Worm (Caenorhabditis elegans): Measurements from ENCODE around the gene gln-6.

Gene gln-6

ce11 chrIV:9709205-9709604 lies 31.5 kb downstream of the gln-6 start, which contains the start of gene ant-1.3:
ant-1.3 (minus strand) TSS chrIV:9709305.
- TF ChIP-seq ceh-6 (GFP tag; optimal IDR thresholded peaks at IDR 0.05): no peak
- TF ChIP-seq pag-3 (tag; optimal IDR thresholded peaks at IDR 0.05; ENCODE audit: borderline replicate concordance): no peak
- TF ChIP-seq lin-11 (tag; optimal IDR thresholded peaks at IDR 0.05): no peak
- no peak for TF ChIP-seq fkh-6 (tag; optimal IDR thresholded peaks at IDR 0.05)
- no peak for TF ChIP-seq ceh-48 (tag; optimal IDR thresholded peaks at IDR 0.05)
- no peak for TF ChIP-seq hlh-6 (tag; optimal IDR thresholded peaks at IDR 0.05)
- no peak for TF ChIP-seq madf-2 (tag; optimal IDR thresholded peaks at IDR 0.05)
- TF ChIP-seq rnt-1 (tag; optimal IDR thresholded peaks at IDR 0.05): no peak
- no peak for TF ChIP-seq dmd-4 (tag; optimal IDR thresholded peaks at IDR 0.05; ENCODE audit: borderline replicate concordance)
- TF ChIP-seq pat-9 (tag; optimal IDR thresholded peaks at IDR 0.05): no peak
- TF ChIP-seq T23F11.4 (GFP tag; optimal IDR thresholded peaks at IDR 0.05): no peak
- TF ChIP-seq nhr-232 (tag; optimal IDR thresholded peaks at IDR 0.05): no peak
- TF ChIP-seq Y22D7AL.16 (tag; optimal IDR thresholded peaks at IDR 0.05): no peak
- TF ChIP-seq ceh-34 (tag; optimal IDR thresholded peaks at IDR 0.05): no peak
- TF ChIP-seq ceh-2 (tag; optimal IDR thresholded peaks at IDR 0.05): no peak
- no peak for TF ChIP-seq pha-4 (tag; optimal IDR thresholded peaks at IDR 0.05)
- TF ChIP-seq odd-2 (tag; optimal IDR thresholded peaks at IDR 0.05): no peak
- no peak for TF ChIP-seq K09A11.1 (tag; optimal IDR thresholded peaks at IDR 0.05; ENCODE audit: insufficient read depth)

- no peak for TF ChIP-seq elt-2 (tag; optimal IDR thresholded peaks at IDR 0.05)
- TF ChIP-seq nfya-1 (tag; optimal IDR thresholded peaks at IDR 0.05): peak; percentile 10
- TF ChIP-seq unc-42 (tag; optimal IDR thresholded peaks at IDR 0.05): peak; percentile 11
Measured at ce11 chrIV:9706704-9707197, 34.0 kb downstream of the gln-6 start, which contains the start of the genes dcaf-1 and dph-3. dcaf-1 (minus strand) TSS chrIV:9706723. dph-3 (plus strand) TSS chrIV:9707147.

ce11 chrIV:9699062-9699461 lies 41.6 kb downstream of the gln-6 start:
- TF ChIP-seq ceh-14 (tag; optimal IDR thresholded peaks at IDR 0.05) (no peak), pqm-1 (tag; optimal IDR thresholded peaks at IDR 0.05) (no peak)

DNA sequence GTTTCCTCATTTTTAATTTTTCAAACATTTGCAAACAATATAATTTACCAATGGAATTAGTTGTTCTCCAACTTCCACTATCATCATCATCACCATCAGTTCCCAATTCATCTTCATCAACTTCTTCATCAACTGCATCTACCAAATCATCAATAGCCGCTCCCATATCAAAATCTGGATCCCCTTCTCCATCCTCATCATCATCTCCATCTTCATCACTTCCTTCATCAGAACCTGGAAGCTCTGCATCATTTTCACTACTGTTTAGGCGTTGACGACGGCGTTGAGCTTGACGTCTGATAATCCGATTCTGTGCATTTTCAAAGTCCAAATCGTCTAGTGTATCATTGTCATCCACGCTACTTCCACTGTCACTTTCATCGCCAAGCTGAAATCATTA lies 42.8 kb downstream of the gln-6 start:
- TF ChIP-seq lim-6 (tag; optimal IDR thresholded peaks at IDR 0.05) (no peak), pax-1 (tag; optimal IDR thresholded peaks at IDR 0.05) (no peak), ceh-19 (GFP tag; optimal IDR thresholded peaks at IDR 0.05) (no peak), hlh-15 (tag; optimal IDR thresholded peaks at IDR 0.05) (no peak), fax-1 (tag; optimal IDR thresholded peaks at IDR 0.05) (no peak), ceh-9 (tag; optimal IDR thresholded peaks at IDR 0.05) (no peak), fkh-6 (tag; optimal IDR thresholded peaks at IDR 0.05) (no peak), ceh-24 (tag; optimal IDR thresholded peaks at IDR 0.05) (no peak), lin-11 (tag; optimal IDR thresholded peaks at IDR 0.05) (no peak), C08G9.2 (tag; optimal IDR thresholded peaks at IDR 0.05) (no peak), ama-1 (optimal IDR thresholded peaks at IDR 0.05) (no peak), ceh-30 (tag; optimal IDR thresholded peaks at IDR 0.05) (no peak), fkh-10 (GFP tag; optimal IDR thresholded peaks at IDR 0.05) (no peak), ceh-48 (tag; optimal IDR thresholded peaks at IDR 0.05) (no peak), ceh-2 (tag; optimal IDR thresholded peaks at IDR 0.05) (no peak), nhr-11 (tag; optimal IDR thresholded peaks at IDR 0.05) (no peak), mec-3 (tag; optimal IDR thresholded peaks at IDR 0.05; ENCODE audit: borderline replicate concordance) (no peak), syd-9 (tag; optimal IDR thresholded peaks at IDR 0.05) (no peak)

Measured in whole organism, late embryonic.